Worm (Caenorhabditis elegans) whole organism, L3 larva: ENCODE data around the gene AH9.6.

Experiments used
- ZK546.5 ChIP-seq: sonication (generic microtip); optimal IDR thresholded peaks from 2 replicates; lab custom pipeline; 2017; ENCODE audit warnings: missing biosample characterization, missing genetic modification characterization
- ama-1 ChIP-seq: fragments of 150-350 bp; optimal IDR thresholded peaks from 2 replicates; lab custom pipeline; 2018
- ceh-16 ChIP-seq: sonication (generic microtip); optimal IDR thresholded peaks from 2 replicates; lab custom pipeline; 2017; ENCODE audit warnings: missing biosample characterization, missing genetic modification characterization
- ceh-28 ChIP-seq: fragments of 150-350 bp; optimal IDR thresholded peaks from 2 replicates; lab custom pipeline; 2014; ENCODE audit warnings: missing biosample characterization, missing genetic modification reagents, missing genetic modification characterization
- elt-1 ChIP-seq: fragments of 150-350 bp; optimal IDR thresholded peaks from 2 replicates; lab custom pipeline; 2014; ENCODE audit warnings: missing biosample characterization, missing genetic modification characterization
- elt-2 ChIP-seq: sonication (generic microtip); optimal IDR thresholded peaks from 2 replicates; lab custom pipeline; 2016; ENCODE audit warnings: missing genetic modification reagents, mild to moderate bottlenecking, missing genetic modification characterization, missing compliant biosample characterization
- elt-3 ChIP-seq, 3 experiments: fragments of 150-350 bp in 1 of 3; sonication (generic microtip) in 2 of 3; optimal IDR thresholded peaks; 2 replicates in 2 of 3; 4 replicates in 1 of 3; lab custom pipeline; 2014 to 2017; ENCODE audit warnings: missing biosample characterization in 3 of 3, missing genetic modification characterization in 3 of 3
- eor-1 ChIP-seq, 2 experiments: fragments of 150-350 bp; optimal IDR thresholded peaks; 2 replicates each; lab custom pipeline; 2014 to 2018; ENCODE audit warnings: missing biosample characterization in 2 of 2, missing genetic modification characterization in 2 of 2
- fkh-10 ChIP-seq: sonication (generic microtip); optimal IDR thresholded peaks from 2 replicates; lab custom pipeline; 2017; ENCODE audit warnings: missing biosample characterization, missing genetic modification reagents, missing genetic modification characterization
- fkh-2 ChIP-seq: fragments of 150-350 bp; optimal IDR thresholded peaks from 2 replicates; lab custom pipeline; 2014; ENCODE audit warnings: missing biosample characterization, missing genetic modification reagents, missing genetic modification characterization
- hmg-11 ChIP-seq: sonication (generic microtip); optimal IDR thresholded peaks from 2 replicates; lab custom pipeline; 2016; ENCODE audit warnings: missing genetic modification characterization, missing compliant biosample characterization
- jun-1 ChIP-seq: fragments of 150-350 bp; optimal IDR thresholded peaks from 2 replicates; lab custom pipeline; 2014; ENCODE audit warnings: missing biosample characterization, missing genetic modification reagents, missing genetic modification characterization
- lin-15B ChIP-seq: fragments of 150-350 bp; optimal IDR thresholded peaks from 2 replicates; lab custom pipeline; 2014; ENCODE audit warnings: missing biosample characterization, missing genetic modification characterization
- lin-39 ChIP-seq: fragments of 150-350 bp; optimal IDR thresholded peaks from 2 replicates; lab custom pipeline; 2018; ENCODE audit warnings: missing biosample characterization, missing genetic modification reagents, missing genetic modification characterization
- lsy-12 ChIP-seq: sonication (generic microtip); optimal IDR thresholded peaks from 2 replicates; lab custom pipeline; 2016; ENCODE audit warnings: mild to moderate bottlenecking, missing genetic modification characterization, missing compliant biosample characterization
- mdl-1 ChIP-seq: fragments of 150-350 bp; optimal IDR thresholded peaks from 2 replicates; lab custom pipeline; 2014; ENCODE audit warnings: missing biosample characterization, missing genetic modification characterization
- mml-1 ChIP-seq: fragments of 150-350 bp; sonication (generic microtip); optimal IDR thresholded peaks from 3 replicates; lab custom pipeline; 2014; ENCODE audit warnings: missing biosample characterization, missing genetic modification characterization
- nhr-12 ChIP-seq: fragments of 150-350 bp; optimal IDR thresholded peaks from 2 replicates; lab custom pipeline; 2014; ENCODE audit warnings: missing biosample characterization, missing genetic modification characterization
- nhr-23 ChIP-seq: fragments of 150-350 bp; optimal IDR thresholded peaks from 2 replicates; lab custom pipeline; 2014; ENCODE audit warnings: missing biosample characterization, missing genetic modification reagents, missing genetic modification characterization
- nhr-237 ChIP-seq: fragments of 150-350 bp; optimal IDR thresholded peaks from 2 replicates; lab custom pipeline; 2014; ENCODE audit warnings: missing biosample characterization, missing genetic modification characterization
- nhr-25 ChIP-seq: sonication (generic microtip); optimal IDR thresholded peaks from 2 replicates; lab custom pipeline; 2017; ENCODE audit warnings: missing biosample characterization, missing genetic modification characterization
- nhr-28 ChIP-seq: fragments of 150-350 bp; optimal IDR thresholded peaks from 2 replicates; lab custom pipeline; 2014; ENCODE audit warnings: missing biosample characterization, missing genetic modification characterization
- nhr-43 ChIP-seq: sonication (generic microtip); optimal IDR thresholded peaks from 2 replicates; lab custom pipeline; 2016; ENCODE audit warnings: mild to moderate bottlenecking, missing genetic modification characterization, missing compliant biosample characterization; ENCODE audit not compliant: poor library complexity, severe bottlenecking
- nhr-67 ChIP-seq: fragments of 150-350 bp; optimal IDR thresholded peaks from 2 replicates; lab custom pipeline; 2014; ENCODE audit warnings: missing biosample characterization, missing genetic modification characterization
- nhr-76 ChIP-seq: fragments of 150-350 bp; sonication (generic microtip); optimal IDR thresholded peaks from 5 replicates; lab custom pipeline; 2014; ENCODE audit warnings: missing biosample characterization, missing genetic modification characterization
- nhr-77 ChIP-seq: fragments of 150-350 bp; optimal IDR thresholded peaks from 2 replicates; lab custom pipeline; 2014; ENCODE audit warnings: missing biosample characterization, missing genetic modification characterization
- pha-4 ChIP-seq: fragments of 150-350 bp; optimal IDR thresholded peaks from 2 replicates; lab custom pipeline; 2014; ENCODE audit warnings: missing biosample characterization, missing genetic modification reagents, missing genetic modification characterization
- pqm-1 ChIP-seq: fragments of 150-350 bp; optimal IDR thresholded peaks from 2 replicates; lab custom pipeline; 2017; ENCODE audit warnings: missing biosample characterization, missing genetic modification characterization, inconsistent platforms
- sea-2 ChIP-seq: fragments of 150-350 bp; sonication (generic microtip); optimal IDR thresholded peaks from 4 replicates; lab custom pipeline; 2014; ENCODE audit warnings: missing biosample characterization, missing genetic modification reagents, missing genetic modification characterization
- skn-1 ChIP-seq: fragments of 150-350 bp; optimal IDR thresholded peaks from 2 replicates; lab custom pipeline; 2014; ENCODE audit warnings: missing biosample characterization, missing genetic modification characterization
- snpc-4 ChIP-seq: fragments of 150-350 bp; optimal IDR thresholded peaks from 2 replicates; lab custom pipeline; 2014; ENCODE audit warnings: missing biosample characterization, missing genetic modification characterization
- tbx-2 ChIP-seq: sonication (generic microtip); optimal IDR thresholded peaks from 2 replicates; lab custom pipeline; 2016; ENCODE audit warnings: mild to moderate bottlenecking, missing genetic modification characterization, missing compliant biosample characterization
- unc-39 ChIP-seq: sonication (generic microtip); optimal IDR thresholded peaks from 4 replicates; lab custom pipeline; 2017; ENCODE audit warnings: missing biosample characterization, missing genetic modification characterization
- unc-62 ChIP-seq: fragments of 150-350 bp; sonication (generic microtip); optimal IDR thresholded peaks from 4 replicates; lab custom pipeline; 2014; ENCODE audit warnings: missing biosample characterization, missing genetic modification reagents, missing genetic modification characterization
- zag-1 ChIP-seq: fragments of 150-350 bp; optimal IDR thresholded peaks from 2 replicates; lab custom pipeline; 2014; ENCODE audit warnings: missing biosample characterization, missing genetic modification characterization
- ztf-11 ChIP-seq: fragments of 150-350 bp; optimal IDR thresholded peaks from 2 replicates; lab custom pipeline; 2014; ENCODE audit warnings: missing biosample characterization, missing genetic modification characterization
- ztf-4 ChIP-seq: fragments of 150-350 bp; optimal IDR thresholded peaks from 2 replicates; lab custom pipeline; 2014; ENCODE audit warnings: missing biosample characterization, missing genetic modification characterization

AH9.6 gene

ce11 chrX:2226875-2227355, 41.0 kb downstream of the AH9.6 start (continued):
- no peak for TF ChIP-seq snpc-4 (tag; lab: Kevin White, UChicago)
- TF ChIP-seq nhr-25: peak; percentile 35
- TF ChIP-seq, all 47 proteins: peak for 14

ce11 chrX:2220850-2221249, 47.1 kb downstream of the AH9.6 start, which contains the start of gene hex-1:
Gene hex-1, plus strand, starts transcription at chrX:2221150.
- TF ChIP-seq ZK546.5 (tag; lab: Kevin White, UChicago): no peak
- peak; percentile 11 for TF ChIP-seq pha-4 (tag; lab: Kevin White, UChicago)

ce11 chrX:2219453-2219852, 48.5 kb downstream of the AH9.6 start:
- no peak for TF ChIP-seq hmg-11 (tag; lab: Kevin White, UChicago)
- TF ChIP-seq snpc-4 (tag; lab: Kevin White, UChicago): peak; percentile 50

- TF ChIP-seq elt-3 (tag; optimal IDR thresholded peaks at IDR 0.05; lab: Kevin White, UChicago) (peak in 1 of 3 experiments; percentile 9), nhr-23 (tag; lab: Kevin White, UChicago) (peak; percentile 78), skn-1 (no peak), nhr-67 (tag; lab: Kevin White, UChicago) (no peak), nhr-43 (tag; lab: Kevin White, UChicago) (no peak), tbx-2 (tag; lab: Kevin White, UChicago) (no peak), zag-1 (tag; lab: Kevin White, UChicago) (no peak)
Measured at ce11 chrX:2219006-2219405, 48.9 kb downstream of the AH9.6 start.

- TF ChIP-seq lsy-12 (peak; percentile 0), nhr-43 (tag; lab: Kevin White, UChicago) (peak; percentile 12), sea-2 (GFP tag; lab: Kevin White, UChicago) (no peak), ceh-28 (peak; percentile 30), tbx-2 (tag; lab: Kevin White, UChicago) (peak; percentile 25), nhr-28 (tag; lab: Kevin White, UChicago) (no peak), skn-1 (no peak), unc-39 (tag; lab: Kevin White, UChicago) (no peak), elt-3 (tag; optimal IDR thresholded peaks at IDR 0.05; lab: Kevin White, UChicago) (peak in 1 of 3 experiments; percentile 39), nhr-25 (peak; percentile 74), pha-4 (tag; lab: Kevin White, UChicago) (peak; percentile 17), nhr-23 (tag; lab: Kevin White, UChicago) (peak; percentile 91)
Measured at ce11 chrX:2216662-2217061, 51.3 kb downstream of the AH9.6 start.

- TF ChIP-seq nhr-67 (tag; lab: Kevin White, UChicago) (no peak), ztf-4 (tag; lab: Kevin White, UChicago) (no peak), skn-1 (no peak), lsy-12 (no peak), unc-39 (tag; lab: Kevin White, UChicago) (no peak), lin-39 (tag; lab: Kevin White, UChicago) (no peak), mml-1 (no peak), pha-4 (tag; lab: Kevin White, UChicago) (no peak), unc-62 (GFP tag; lab: Kevin White, UChicago) (no peak), ceh-16 (tag; lab: Kevin White, UChicago) (no peak), fkh-2 (tag; lab: Kevin White, UChicago) (no peak), sea-2 (GFP tag; lab: Kevin White, UChicago) (no peak), nhr-12 (tag; lab: Kevin White, UChicago) (no peak), nhr-23 (tag; lab: Kevin White, UChicago) (no peak), nhr-77 (tag; lab: Kevin White, UChicago) (no peak), mdl-1 (tag; lab: Kevin White, UChicago) (no peak), lin-15B (tag; lab: Kevin White, UChicago) (no peak), eor-1 (tag; optimal IDR thresholded peaks at IDR 0.05; lab: Kevin White, UChicago) (no peak), fkh-10 (no peak)
Measured at ce11 chrX:2216242-2216641, 51.7 kb downstream of the AH9.6 start.

- TF ChIP-seq nhr-76 (tag; lab: Kevin White, UChicago): no peak
- no peak for TF ChIP-seq ZK546.5 (tag; lab: Kevin White, UChicago)
- TF ChIP-seq hmg-11 (tag; lab: Kevin White, UChicago): no peak
- TF ChIP-seq sea-2 (GFP tag; lab: Kevin White, UChicago): no peak
- no peak for TF ChIP-seq ceh-16 (tag; lab: Kevin White, UChicago)
- peak in 2 of 3 experiments; percentile 76 to 86 for TF ChIP-seq elt-3 (tag; optimal IDR thresholded peaks at IDR 0.05; lab: Kevin White, UChicago)
- TF ChIP-seq nhr-237: no peak
- no peak for TF ChIP-seq ama-1 (lab: Kevin White, UChicago)
- peak; percentile 32 for TF ChIP-seq nhr-25
- no peak for TF ChIP-seq ztf-11 (tag; lab: Kevin White, UChicago)
- peak; percentile 57 for TF ChIP-seq elt-2
- TF ChIP-seq mdl-1 (tag; lab: Kevin White, UChicago): peak; percentile 1
- no peak for TF ChIP-seq unc-39 (tag; lab: Kevin White, UChicago)
- TF ChIP-seq pha-4 (tag; lab: Kevin White, UChicago): peak; percentile 22
- TF ChIP-seq pqm-1 (tag; lab: Kevin White, UChicago): peak; percentile 1
- no peak for TF ChIP-seq zag-1 (tag; lab: Kevin White, UChicago)
- TF ChIP-seq nhr-28 (tag; lab: Kevin White, UChicago): no peak
- no peak for TF ChIP-seq elt-1 (tag; lab: Kevin White, UChicago)
- no peak for TF ChIP-seq nhr-77 (tag; lab: Kevin White, UChicago)
- no peak for TF ChIP-seq ceh-28
- no peak for TF ChIP-seq eor-1 (tag; optimal IDR thresholded peaks at IDR 0.05; lab: Kevin White, UChicago)
- TF ChIP-seq jun-1 (tag; lab: Kevin White, UChicago): no peak
Measured at ce11 chrX:2215108-2215507, 52.8 kb downstream of the AH9.6 start.
